Worm (Caenorhabditis elegans) whole organism, L4 larva: ENCODE measurements around the gene M106.3.
A peak's percentile ranks its signal among the peaks of the same experiment; 100 is the strongest.

Experiments
- D1046.2 ChIP-seq: fragments of 200-800 bp; sonication (Bioruptor generic); IDR thresholded peaks from 2 replicates; pipeline ENCODE4 v1.3.6; 2022; ENCODE audit warnings: missing genetic modification characterization, missing compliant biosample characterization
- F26F4.8 ChIP-seq: fragments of 200-800 bp; sonication (Bioruptor generic); conservative IDR thresholded peaks from 2 replicates; pipeline ENCODE4 v1.3.6; 2022; ENCODE audit warnings: missing genetic modification characterization, missing compliant biosample characterization
- F37D6.2 ChIP-seq: sonication (generic microtip); optimal IDR thresholded peaks from 2 replicates; lab custom pipeline; 2016; ENCODE audit warnings: mild to moderate bottlenecking, missing genetic modification characterization, missing compliant biosample characterization
- T26A8.4 ChIP-seq: fragments of 200-800 bp; sonication (Bioruptor generic); IDR thresholded peaks from 2 replicates; pipeline ENCODE4 v1.3.6; 2022; ENCODE audit warnings: missing genetic modification characterization, missing compliant biosample characterization
- Y75B8A.6 ChIP-seq: fragments of 200-800 bp; sonication (Bioruptor generic); IDR thresholded peaks from 2 replicates; pipeline ENCODE4 v1.3.6; 2022; ENCODE audit warnings: missing genetic modification reagents, missing genetic modification characterization, missing compliant biosample characterization
- ZK337.2 ChIP-seq: fragments of 200-800 bp; sonication (Bioruptor generic); IDR thresholded peaks from 2 replicates; pipeline ENCODE4 v1.3.6; 2022; ENCODE audit warnings: missing genetic modification reagents, missing genetic modification characterization, missing compliant biosample characterization
- ZK546.5 ChIP-seq, 2 experiments: sonication (generic microtip); optimal IDR thresholded peaks; 2 replicates each; lab custom pipeline; 2017; ENCODE audit warnings: missing biosample characterization in 2 of 2, missing genetic modification characterization in 2 of 2
- ama-1 ChIP-seq: fragments of 150-350 bp; optimal IDR thresholded peaks from 2 replicates; lab custom pipeline; 2014; ENCODE audit warnings: inconsistent platforms, mixed read lengths
- attf-4 ChIP-seq: sonication (generic microtip); optimal IDR thresholded peaks from 3 replicates; lab custom pipeline; 2017; ENCODE audit warnings: missing biosample characterization, missing genetic modification characterization
- ceh-28 ChIP-seq: fragments of 150-350 bp; optimal IDR thresholded peaks from 2 replicates; lab custom pipeline; 2014; ENCODE audit warnings: missing biosample characterization, missing genetic modification reagents, missing genetic modification characterization
- ceh-32 ChIP-seq: sonication (generic microtip); optimal IDR thresholded peaks from 2 replicates; lab custom pipeline; 2016; ENCODE audit warnings: mild to moderate bottlenecking, missing genetic modification characterization, missing compliant biosample characterization; ENCODE audit not compliant: poor library complexity
- ceh-82 ChIP-seq: sonication (generic microtip); optimal IDR thresholded peaks from 2 replicates; lab custom pipeline; 2017; ENCODE audit warnings: missing biosample characterization, missing genetic modification characterization
- ctbp-1 ChIP-seq: fragments of 200-800 bp; sonication (Bioruptor generic); IDR thresholded peaks from 2 replicates; pipeline ENCODE4 v1.3.6; 2022; ENCODE audit warnings: missing genetic modification reagents, missing genetic modification characterization, missing compliant biosample characterization
- daf-19 ChIP-seq: fragments of 200-800 bp; sonication (Bioruptor generic); conservative IDR thresholded peaks from 2 replicates; pipeline ENCODE4 v1.3.6; 2022; ENCODE audit warnings: missing genetic modification characterization, missing compliant biosample characterization
- daf-8 ChIP-seq: fragments of 200-800 bp; sonication (Bioruptor generic); IDR thresholded peaks from 2 replicates; pipeline ENCODE4 v1.3.6; 2022; ENCODE audit warnings: missing genetic modification characterization, missing compliant biosample characterization
- dmd-6 ChIP-seq: fragments of 200-800 bp; sonication (Bioruptor generic); IDR thresholded peaks from 2 replicates; pipeline ENCODE4 v1.3.6; 2022; ENCODE audit warnings: missing genetic modification reagents, missing genetic modification characterization, missing compliant biosample characterization
- duxl-1 ChIP-seq: sonication (generic microtip); optimal IDR thresholded peaks from 2 replicates; lab custom pipeline; 2016; ENCODE audit warnings: mild to moderate bottlenecking, missing genetic modification characterization, moderate library complexity, missing compliant biosample characterization; ENCODE audit not compliant: poor library complexity
- dve-1 ChIP-seq: sonication (generic microtip); optimal IDR thresholded peaks from 2 replicates; lab custom pipeline; 2017; ENCODE audit warnings: antibody characterized with exemption, mild to moderate bottlenecking, missing genetic modification characterization, missing compliant biosample characterization; ENCODE audit not compliant: insufficient read depth
- egl-27 ChIP-seq: sonication (generic microtip); optimal IDR thresholded peaks from 3 replicates; lab custom pipeline; 2017; ENCODE audit warnings: missing biosample characterization, missing genetic modification reagents, missing genetic modification characterization
- fos-1 ChIP-seq: fragments of 150-350 bp; optimal IDR thresholded peaks from 2 replicates; lab custom pipeline; 2014; ENCODE audit warnings: missing biosample characterization, missing genetic modification characterization
- gei-8 ChIP-seq: fragments of 200-800 bp; sonication (Bioruptor generic); optimal IDR thresholded peaks from 2 replicates; lab custom pipeline; 2018; ENCODE audit warnings: mild to moderate bottlenecking, missing genetic modification characterization, missing compliant biosample characterization
- hlh-11 ChIP-seq: fragments of 200-800 bp; sonication (Bioruptor generic); optimal IDR thresholded peaks from 2 replicates; lab custom pipeline; 2018; ENCODE audit warnings: mild to moderate bottlenecking, missing genetic modification characterization, missing compliant biosample characterization
- hmg-1.1 ChIP-seq: fragments of 200-800 bp; sonication (Bioruptor generic); IDR thresholded peaks from 2 replicates; pipeline ENCODE4 v1.3.6; 2022; ENCODE audit warnings: missing genetic modification reagents, missing genetic modification characterization, missing compliant biosample characterization
- lin-29 ChIP-seq: fragments of 200-800 bp; sonication (Bioruptor generic); IDR thresholded peaks from 2 replicates; pipeline ENCODE4 v1.3.6; 2022; ENCODE audit warnings: missing genetic modification reagents, missing genetic modification characterization, missing compliant biosample characterization
- lir-3 ChIP-seq: sonication (generic microtip); optimal IDR thresholded peaks from 2 replicates; lab custom pipeline; 2016; ENCODE audit warnings: mild to moderate bottlenecking, missing genetic modification characterization, missing compliant biosample characterization
- lsy-2 ChIP-seq, 2 experiments: fragments of 150-350 bp in 1 of 2; sonication (generic microtip) in 1 of 2; optimal IDR thresholded peaks; 2 replicates each; lab custom pipeline; 2014 to 2017; ENCODE audit warnings: missing biosample characterization in 2 of 2, missing genetic modification characterization in 2 of 2
- madf-5 ChIP-seq, 2 experiments: fragments of 200-800 bp; sonication (Bioruptor generic); IDR thresholded peaks; 2 replicates each; pipeline ENCODE4 v1.3.6; 2022; ENCODE audit warnings: missing compliant biosample characterization in 2 of 2, missing genetic modification characterization in 2 of 2
- mdl-1 ChIP-seq, 2 experiments: fragments of 150-350 bp in 1 of 2; sonication (generic microtip) in 1 of 2; optimal IDR thresholded peaks; 2 replicates each; lab custom pipeline; 2014 to 2017; ENCODE audit warnings: missing biosample characterization in 2 of 2, missing genetic modification characterization in 2 of 2
- mep-1 ChIP-seq: fragments of 150-350 bp; sonication (generic microtip); optimal IDR thresholded peaks from 3 replicates; lab custom pipeline; 2014; ENCODE audit warnings: missing biosample characterization, missing genetic modification characterization
- mxl-2 ChIP-seq: fragments of 200-800 bp; sonication (Bioruptor generic); conservative IDR thresholded peaks from 2 replicates; pipeline ENCODE4 v1.3.6; 2022; ENCODE audit warnings: missing genetic modification reagents, missing genetic modification characterization, missing compliant biosample characterization
- nhr-102 ChIP-seq: sonication (generic microtip); optimal IDR thresholded peaks from 2 replicates; lab custom pipeline; 2016; ENCODE audit warnings: mild to moderate bottlenecking, missing genetic modification characterization, moderate library complexity, missing compliant biosample characterization
- nhr-111 ChIP-seq: fragments of 200-800 bp; sonication (Bioruptor generic); optimal IDR thresholded peaks from 2 replicates; lab custom pipeline; 2018; ENCODE audit warnings: mild to moderate bottlenecking, missing genetic modification characterization, missing compliant biosample characterization
- nhr-237 ChIP-seq: sonication (generic microtip); optimal IDR thresholded peaks from 2 replicates; lab custom pipeline; 2017; ENCODE audit warnings: missing biosample characterization, missing genetic modification characterization
- nhr-25 ChIP-seq: sonication (generic microtip); optimal IDR thresholded peaks from 2 replicates; lab custom pipeline; 2017; ENCODE audit warnings: missing genetic modification characterization, mild to moderate bottlenecking, missing compliant biosample characterization, antibody characterized with exemption, moderate library complexity, borderline replicate concordance; ENCODE audit not compliant: insufficient read depth
- nhr-48 ChIP-seq: sonication (generic microtip); optimal IDR thresholded peaks from 2 replicates; lab custom pipeline; 2016; ENCODE audit warnings: mild to moderate bottlenecking, missing genetic modification characterization, missing compliant biosample characterization
- nhr-6 ChIP-seq: fragments of 150-350 bp; optimal IDR thresholded peaks from 2 replicates; lab custom pipeline; 2014; ENCODE audit warnings: missing biosample characterization, missing genetic modification characterization
- php-3 ChIP-seq: fragments of 200-800 bp; sonication (Bioruptor generic); IDR thresholded peaks from 2 replicates; pipeline ENCODE4 v1.3.6; 2022; ENCODE audit warnings: missing genetic modification reagents, missing genetic modification characterization, missing compliant biosample characterization
- pqm-1 ChIP-seq: sonication (generic microtip); optimal IDR thresholded peaks from 2 replicates; lab custom pipeline; 2017; ENCODE audit warnings: missing biosample characterization, missing genetic modification characterization
- rbr-2 ChIP-seq: sonication (generic microtip); optimal IDR thresholded peaks from 2 replicates; lab custom pipeline; 2016; ENCODE audit warnings: missing genotype, missing genetic modification characterization, missing compliant biosample characterization
- saeg-2 ChIP-seq: fragments of 200-800 bp; sonication (Bioruptor generic); IDR thresholded peaks from 2 replicates; pipeline ENCODE4 v1.3.6; 2022; ENCODE audit warnings: missing genetic modification reagents, missing genetic modification characterization, missing compliant biosample characterization
- sdz-12 ChIP-seq: fragments of 200-800 bp; sonication (Bioruptor generic); optimal IDR thresholded peaks from 2 replicates; lab custom pipeline; 2018; ENCODE audit warnings: mild to moderate bottlenecking, missing genetic modification characterization, missing compliant biosample characterization
- set-16 ChIP-seq: fragments of 200-800 bp; sonication (Bioruptor generic); IDR thresholded peaks from 2 replicates; pipeline ENCODE4 v1.3.6; 2022; ENCODE audit warnings: missing genetic modification reagents, missing genetic modification characterization, missing compliant biosample characterization
- snpc-1.2 ChIP-seq: fragments of 200-800 bp; sonication (Bioruptor generic); IDR thresholded peaks from 2 replicates; pipeline ENCODE4 v1.3.6; 2022; ENCODE audit warnings: missing genetic modification reagents, missing genetic modification characterization, missing compliant biosample characterization
- snpc-4 ChIP-seq: fragments of 150-350 bp; optimal IDR thresholded peaks from 2 replicates; lab custom pipeline; 2014; ENCODE audit warnings: missing biosample characterization, missing genetic modification characterization
- spr-1 ChIP-seq: sonication (generic microtip); optimal IDR thresholded peaks from 2 replicates; lab custom pipeline; 2016; ENCODE audit warnings: mild to moderate bottlenecking, missing genetic modification characterization, missing compliant biosample characterization
- spr-3 ChIP-seq: fragments of 200-800 bp; sonication (Bioruptor generic); optimal IDR thresholded peaks from 2 replicates; lab custom pipeline; 2018; ENCODE audit warnings: mild to moderate bottlenecking, missing genetic modification characterization, missing compliant biosample characterization
- tra-1 ChIP-seq: fragments of 200-800 bp; sonication (Bioruptor generic); IDR thresholded peaks from 2 replicates; pipeline ENCODE4 v1.3.6; 2022; ENCODE audit warnings: missing genetic modification reagents, missing genetic modification characterization, missing compliant biosample characterization
- unc-130 ChIP-seq: sonication (generic microtip); optimal IDR thresholded peaks from 2 replicates; lab custom pipeline; 2016; ENCODE audit warnings: missing genetic modification reagents, missing genetic modification characterization, missing compliant biosample characterization
- unc-62 ChIP-seq, 3 experiments: fragments of 150-350 bp in 1 of 3; sonication (generic microtip); optimal IDR thresholded peaks in 2 of 3; peaks in 1 of 3; 1 replicate in 1 of 3; 2 replicates in 2 of 3; lab custom pipeline; 2014 to 2017; ENCODE audit warnings: missing biosample characterization in 3 of 3, missing genetic modification characterization in 3 of 3, missing genetic modification reagents in 3 of 3, missing genotype in 1 of 3
- ztf-11 ChIP-seq: fragments of 150-350 bp; optimal IDR thresholded peaks from 2 replicates; lab custom pipeline; 2014; ENCODE audit warnings: missing biosample characterization, missing genetic modification characterization

M106.3 gene

ce11 chrII:10840067-10840466, 20.6 kb downstream of the M106.3 start (continued):
- peak; percentile 60 for TF ChIP-seq gei-8
- peak; percentile 69 for TF ChIP-seq nhr-6
- peak; percentile 78 for TF ChIP-seq dve-1 (tag; lab: Kevin White, UChicago)
- peak; percentile 71 for TF ChIP-seq spr-1 (tag; lab: Kevin White, UChicago)
- TF ChIP-seq sdz-12 (GFP tag; lab: Kevin White, UChicago) = peak; percentile 75
- TF ChIP-seq ZK546.5 (tag; optimal IDR thresholded peaks at IDR 0.05; lab: Kevin White, UChicago) = no peak
- TF ChIP-seq nhr-102 (tag; lab: Kevin White, UChicago) = peak; percentile 84
- peak; percentile 59 for TF ChIP-seq lir-3 (tag; lab: Kevin White, UChicago)
- TF ChIP-seq mep-1 = peak; percentile 93
- peak; percentile 88 for TF ChIP-seq ctbp-1 (GFP tag; lab: Robert Waterston, UW)
- TF ChIP-seq nhr-48 (tag; lab: Kevin White, UChicago) = peak; percentile 55
- TF ChIP-seq egl-27 (tag; lab: Kevin White, UChicago) = no peak
- TF ChIP-seq mdl-1 (tag; optimal IDR thresholded peaks at IDR 0.05; lab: Kevin White, UChicago) = peak; percentile 30 to 71
- TF ChIP-seq lsy-2 (tag; optimal IDR thresholded peaks at IDR 0.05; lab: Kevin White, UChicago) = peak; percentile 35 to 85
- peak; percentile 94 for TF ChIP-seq hmg-1.1 (GFP tag; lab: Robert Waterston, UW)
- peak; percentile 78 for TF ChIP-seq php-3 (GFP tag; lab: Robert Waterston, UW)
- peak; percentile 64; the same call in 1 of the 2 replicates for TF ChIP-seq lin-29
- TF ChIP-seq D1046.2 = peak; percentile 92
- TF ChIP-seq attf-4 (tag; lab: Kevin White, UChicago) = no peak
- TF ChIP-seq hlh-11 = peak; percentile 72
- peak; percentile 22 for TF ChIP-seq ama-1 (lab: Kevin White, UChicago)
- TF ChIP-seq tra-1 (GFP tag; lab: Robert Waterston, UW) = peak; percentile 79
- TF ChIP-seq Y75B8A.6 = 0 out of 2 replicates have a peak, but pooled peaks have one; percentile 60
- peak; percentile 82; the same call in 1 of the 2 replicates for TF ChIP-seq ZK337.2 (GFP tag; lab: Robert Waterston, UW)
- TF ChIP-seq snpc-1.2 (GFP tag; lab: Robert Waterston, UW) = peak; percentile 78
- TF ChIP-seq snpc-4 (tag; lab: Kevin White, UChicago) = no peak
- TF ChIP-seq mxl-2 (GFP tag; lab: Robert Waterston, UW) = peak; percentile 36; the same call in 1 of the 2 replicates
- TF ChIP-seq nhr-237 (tag; lab: Kevin White, UChicago) = no peak
- TF ChIP-seq F37D6.2 (tag; lab: Kevin White, UChicago) = peak; percentile 45
- peak; percentile 64 for TF ChIP-seq unc-130 (GFP tag; lab: Kevin White, UChicago)
- TF ChIP-seq T26A8.4 = peak; percentile 86
- no peak for TF ChIP-seq ceh-28
- TF ChIP-seq F26F4.8 = peak; percentile 96
- no peak for TF ChIP-seq daf-19 (GFP tag; lab: Robert Waterston, UW)
- peak; percentile 73 for TF ChIP-seq nhr-111 (GFP tag; lab: Kevin White, UChicago)
- peak; percentile 6 for TF ChIP-seq pqm-1 (tag; lab: Kevin White, UChicago)
- TF ChIP-seq ceh-82 (tag; lab: Kevin White, UChicago) = no peak
- TF ChIP-seq unc-62 (GFP tag; optimal IDR thresholded peaks at IDR 0.05 in 1 of 2; lab: Kevin White, UChicago) = peak in 1 of 2 experiments; percentile 97
- no peak for TF ChIP-seq unc-62 (tag; optimal IDR thresholded peaks at IDR 0.05; lab: Kevin White, UChicago)
- TF ChIP-seq daf-8 (GFP tag; lab: Robert Waterston, UW) = no peak
- TF ChIP-seq spr-3 = peak; percentile 77
- peak; percentile 72 for TF ChIP-seq dmd-6 (GFP tag; lab: Robert Waterston, UW)
- no peak for TF ChIP-seq fos-1 (tag; lab: Kevin White, UChicago)
- peak; percentile 9 for TF ChIP-seq ztf-11 (tag; lab: Kevin White, UChicago)
- peak; percentile 79 to 83; a peak in 3 of 4 replicates for TF ChIP-seq madf-5 (GFP tag; IDR thresholded peaks at IDR 0.05; lab: Robert Waterston, UW)
- TF ChIP-seq ceh-32 (tag; lab: Kevin White, UChicago) = peak; percentile 57
- TF ChIP-seq saeg-2 (GFP tag; lab: Robert Waterston, UW) = peak; percentile 30; the same call in 1 of the 2 replicates
- peak; percentile 85 for TF ChIP-seq rbr-2 (tag; lab: Kevin White, UChicago)
- TF ChIP-seq nhr-25 (tag; lab: Kevin White, UChicago) = peak; percentile 62
- TF ChIP-seq set-16 = peak; percentile 45; the same call in 1 of the 2 replicates
- peak; percentile 91 for TF ChIP-seq duxl-1
